Fruit fly (Drosophila melanogaster) whole organism, prepupa: ENCODE measurements around the gene CG44325.

ENCODE experiments used
- CG11294 ChIP-seq: fragments of 200-800 bp; sonication (Bioruptor generic); IDR thresholded peaks from 2 replicates; pipeline ENCODE4 v1.3.6; 2022; ENCODE audit warnings: missing biosample characterization, missing genetic modification characterization
- CG15336 ChIP-seq: fragments of 200-800 bp; sonication (Bioruptor generic); IDR thresholded peaks from 2 replicates; pipeline ENCODE4 v1.3.6; 2022; ENCODE audit warnings: missing biosample characterization, missing genetic modification characterization
- CG16779 ChIP-seq: fragments of 200-800 bp; sonication (Bioruptor generic); optimal IDR thresholded peaks from 3 replicates; lab custom pipeline; 2017; ENCODE audit warnings: missing biosample characterization, mild to moderate bottlenecking, missing genetic modification characterization
- CG3032 ChIP-seq: fragments of 200-800 bp; optimal IDR thresholded peaks from 2 replicates; lab custom pipeline; 2019; ENCODE audit warnings: missing biosample characterization, mild to moderate bottlenecking, missing genetic modification characterization, moderate library complexity
- CG31627 ChIP-seq: fragments of 200-800 bp; sonication (Bioruptor generic); optimal IDR thresholded peaks from 3 replicates; lab custom pipeline; 2016; ENCODE audit warnings: missing biosample characterization, missing genetic modification characterization
- CG32006 ChIP-seq: fragments of 200-800 bp; sonication (Bioruptor generic); optimal IDR thresholded peaks from 3 replicates; lab custom pipeline; 2017; ENCODE audit warnings: missing biosample characterization, mild to moderate bottlenecking, missing genetic modification characterization
- CG3919 ChIP-seq: fragments of 200-800 bp; sonication (Bioruptor generic); optimal IDR thresholded peaks from 3 replicates; lab custom pipeline; 2016; ENCODE audit warnings: missing biosample characterization, missing genetic modification characterization
- CG4318 ChIP-seq: fragments of 200-800 bp; sonication (Bioruptor generic); optimal IDR thresholded peaks from 3 replicates; lab custom pipeline; 2017; ENCODE audit warnings: missing biosample characterization, mild to moderate bottlenecking, missing genetic modification characterization
- CG6163 ChIP-seq: fragments of 200-800 bp; sonication (Bioruptor generic); IDR thresholded peaks from 3 replicates; pipeline ENCODE4 v1.3.6; 2022; ENCODE audit warnings: missing biosample characterization, missing genetic modification characterization
- CG6276 ChIP-seq: fragments of 200-800 bp; sonication (Bioruptor generic); optimal IDR thresholded peaks from 2 replicates; lab custom pipeline; 2017; ENCODE audit warnings: missing biosample characterization, mild to moderate bottlenecking, missing genetic modification characterization
- CG6792 ChIP-seq: fragments of 200-800 bp; sonication (Bioruptor generic); optimal IDR thresholded peaks from 3 replicates; lab custom pipeline; 2016; ENCODE audit warnings: missing biosample characterization, missing genetic modification characterization
- CG6808 ChIP-seq: fragments of 200-800 bp; sonication (Bioruptor generic); optimal IDR thresholded peaks from 3 replicates; lab custom pipeline; 2017; ENCODE audit warnings: missing biosample characterization, missing genetic modification characterization, mild to moderate bottlenecking, moderate library complexity, missing genetic modification reagents
- CG6854 ChIP-seq: fragments of 200-800 bp; sonication (Bioruptor generic); optimal IDR thresholded peaks from 2 replicates; lab custom pipeline; 2017; ENCODE audit warnings: missing biosample characterization, mild to moderate bottlenecking, missing genetic modification characterization
- CG7368 ChIP-seq: fragments of 200-800 bp; sonication (Bioruptor generic); optimal IDR thresholded peaks from 3 replicates; lab custom pipeline; 2016; ENCODE audit warnings: missing biosample characterization, missing genetic modification characterization
- CG8119 ChIP-seq: fragments of 200-800 bp; sonication (Bioruptor generic); IDR thresholded peaks from 3 replicates; pipeline ENCODE4 v1.3.6; 2022; ENCODE audit warnings: missing biosample characterization, missing genetic modification characterization
- CG8319 ChIP-seq: fragments of 200-800 bp; sonication (Bioruptor generic); optimal IDR thresholded peaks from 3 replicates; lab custom pipeline; 2016; ENCODE audit warnings: missing biosample characterization, missing genetic modification characterization
- CG8632 ChIP-seq: fragments of 200-800 bp; sonication (Bioruptor generic); optimal IDR thresholded peaks from 3 replicates; lab custom pipeline; 2016; ENCODE audit warnings: missing biosample characterization, missing genetic modification characterization
- Eip78C ChIP-seq: fragments of 200-800 bp; sonication (Bioruptor generic); peaks from one replicate; lab custom pipeline; 2016; ENCODE audit warnings: missing biosample characterization, missing genetic modification characterization
- Eip93F ChIP-seq: fragments of 200-800 bp; sonication (Bioruptor generic); optimal IDR thresholded peaks from 2 replicates; lab custom pipeline; 2016; ENCODE audit warnings: missing biosample characterization, mild to moderate bottlenecking, missing genetic modification characterization
- Ets96B ChIP-seq: fragments of 200-800 bp; optimal IDR thresholded peaks from 2 replicates; lab custom pipeline; 2019; ENCODE audit warnings: missing biosample characterization, mild to moderate bottlenecking, missing genetic modification characterization, moderate library complexity
- Hr38 ChIP-seq: sonication (Bioruptor generic); optimal IDR thresholded peaks from 2 replicates; lab custom pipeline; 2016; ENCODE audit warnings: missing biosample characterization, missing genetic modification characterization
- Hr39 ChIP-seq: fragments of 200-800 bp; sonication (Bioruptor generic); optimal IDR thresholded peaks from 2 replicates; lab custom pipeline; 2016; ENCODE audit warnings: missing biosample characterization, missing genetic modification characterization
- Lpt ChIP-seq: fragments of 200-800 bp; sonication (Bioruptor generic); optimal IDR thresholded peaks from 3 replicates; lab custom pipeline; 2016; ENCODE audit warnings: missing biosample characterization, missing genetic modification characterization
- Met ChIP-seq: fragments of 200-800 bp; sonication (Bioruptor generic); optimal IDR thresholded peaks from 3 replicates; lab custom pipeline; 2016; ENCODE audit warnings: missing biosample characterization, missing genetic modification characterization
- OdsH ChIP-seq: fragments of 200-800 bp; sonication (Bioruptor generic); optimal IDR thresholded peaks from 3 replicates; lab custom pipeline; 2016; ENCODE audit warnings: missing biosample characterization, missing genetic modification characterization
- Smox ChIP-seq: fragments of 200-800 bp; sonication (Bioruptor generic); optimal IDR thresholded peaks from 3 replicates; lab custom pipeline; 2016; ENCODE audit warnings: missing biosample characterization, missing genetic modification characterization
- Sox14 ChIP-seq: fragments of 200-800 bp; sonication (Bioruptor generic); optimal IDR thresholded peaks from 3 replicates; lab custom pipeline; 2016; ENCODE audit warnings: missing biosample characterization, missing genetic modification characterization
- Sox15 ChIP-seq: fragments of 200-800 bp; sonication (Bioruptor generic); optimal IDR thresholded peaks from 3 replicates; lab custom pipeline; 2016; ENCODE audit warnings: missing biosample characterization, missing genetic modification characterization
- achi ChIP-seq: fragments of 200-800 bp; sonication (Bioruptor generic); optimal IDR thresholded peaks from 3 replicates; lab custom pipeline; 2016; ENCODE audit warnings: missing biosample characterization, missing genetic modification characterization
- acj6 ChIP-seq: fragments of 200-800 bp; sonication (Bioruptor generic); optimal IDR thresholded peaks from 3 replicates; lab custom pipeline; 2016; ENCODE audit warnings: missing biosample characterization, missing genetic modification characterization
- cyc ChIP-seq: fragments of 200-800 bp; sonication (Bioruptor generic); optimal IDR thresholded peaks from 3 replicates; lab custom pipeline; 2016; ENCODE audit warnings: missing biosample characterization, missing genetic modification characterization
- dac ChIP-seq: fragments of 200-800 bp; sonication (Bioruptor generic); optimal IDR thresholded peaks from 2 replicates; lab custom pipeline; 2017; ENCODE audit warnings: missing biosample characterization, mild to moderate bottlenecking, missing genetic modification characterization
- eg ChIP-seq: fragments of 200-800 bp; sonication (Bioruptor generic); IDR thresholded peaks from 3 replicates; pipeline ENCODE4 v1.3.6; 2022; ENCODE audit warnings: missing biosample characterization, missing genetic modification characterization
- esn ChIP-seq: fragments of 200-800 bp; sonication (Bioruptor generic); optimal IDR thresholded peaks from 2 replicates; lab custom pipeline; 2016; ENCODE audit warnings: missing biosample characterization, mild to moderate bottlenecking, missing genetic modification characterization, moderate library complexity
- fd59A ChIP-seq: fragments of 200-800 bp; sonication (Bioruptor generic); optimal IDR thresholded peaks from 2 replicates; lab custom pipeline; 2017; ENCODE audit warnings: missing biosample characterization, mild to moderate bottlenecking, missing genetic modification characterization, missing genetic modification reagents
- fd85E ChIP-seq: fragments of 200-800 bp; sonication (Bioruptor generic); optimal IDR thresholded peaks from 3 replicates; lab custom pipeline; 2016; ENCODE audit warnings: missing biosample characterization, missing genetic modification characterization
- fkh ChIP-seq: fragments of 200-800 bp; sonication (Bioruptor generic); optimal IDR thresholded peaks from 3 replicates; lab custom pipeline; 2017; ENCODE audit warnings: missing biosample characterization, mild to moderate bottlenecking, missing genetic modification characterization, moderate library complexity
- pdm3 ChIP-seq: fragments of 200-800 bp; sonication (Bioruptor generic); optimal IDR thresholded peaks from 3 replicates; lab custom pipeline; 2016; ENCODE audit warnings: missing biosample characterization, missing genetic modification characterization
- salr ChIP-seq, 2 experiments: fragments of 200-800 bp; sonication (Bioruptor generic); optimal IDR thresholded peaks; 3 replicates each; lab custom pipeline; 2016 to 2018; ENCODE audit warnings: missing biosample characterization in 2 of 2, missing genetic modification characterization in 2 of 2, mild to moderate bottlenecking in 1 of 2
- spab ChIP-seq: fragments of 200-800 bp; sonication (Bioruptor generic); optimal IDR thresholded peaks from 2 replicates; lab custom pipeline; 2017; ENCODE audit warnings: missing biosample characterization, mild to moderate bottlenecking, missing genetic modification characterization, missing genetic modification reagents
- svp ChIP-seq: fragments of 200-800 bp; sonication (Bioruptor generic); peaks from one replicate; lab custom pipeline; 2016; ENCODE audit warnings: missing biosample characterization, missing genetic modification characterization

CG44325 gene

dm6 chrX:9046383-9046941 lies 31.8 kb downstream of the CG44325 start (continued):
- peak; percentile 32 for TF ChIP-seq esn (GFP tag; lab: Kevin White, UChicago)
- TF ChIP-seq Eip78C (GFP tag; lab: Kevin White, UChicago) = peak; percentile 86
- no peak for TF ChIP-seq fkh (GFP tag; lab: Kevin White, UChicago)
- TF ChIP-seq cyc (GFP tag; lab: Kevin White, UChicago) = no peak
- TF ChIP-seq dac = no peak
- TF ChIP-seq Sox14 (GFP tag; lab: Kevin White, UChicago) = peak; percentile 6
- no peak for TF ChIP-seq CG3919 (GFP tag; lab: Kevin White, UChicago)
- TF ChIP-seq fd85E (GFP tag; lab: Kevin White, UChicago) = no peak
- peak; percentile 44 for TF ChIP-seq CG8632

DNA sequence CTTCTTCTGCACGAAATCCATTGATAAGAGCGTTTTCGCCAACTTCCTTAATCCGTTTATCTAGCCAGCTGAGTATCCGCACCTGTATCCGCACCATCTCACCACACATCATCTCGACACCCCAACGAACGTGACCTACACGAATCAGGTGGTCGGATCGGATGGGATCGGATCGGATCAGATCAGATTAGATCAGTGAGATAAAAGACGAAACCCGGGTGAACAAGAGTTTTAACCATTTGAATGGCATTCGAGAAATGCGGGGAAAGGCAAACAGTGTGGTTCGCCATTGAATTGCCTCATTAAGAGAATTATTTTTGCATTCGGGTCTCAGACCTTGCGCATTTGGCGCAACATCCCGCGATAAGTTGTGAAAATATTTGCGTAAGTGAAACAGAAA lies 33.4 kb downstream of the CG44325 start:
- TF ChIP-seq CG6854 (GFP tag; lab: Kevin White, UChicago) = no peak
- TF ChIP-seq Hr39 (GFP tag; lab: Kevin White, UChicago) = no peak
- TF ChIP-seq Eip78C (GFP tag; lab: Kevin White, UChicago) = peak; percentile 39
- TF ChIP-seq svp (GFP tag; lab: Kevin White, UChicago) = peak; percentile 41

dm6 chrX:9043711-9044505 lies 34.4 kb downstream of the CG44325 start:
- TF ChIP-seq Hr39 (GFP tag; lab: Kevin White, UChicago) (no peak), Smox (GFP tag; lab: Kevin White, UChicago) (no peak), CG3032 (tag; lab: Kevin White, UChicago) (no peak), spab (GFP tag; lab: Kevin White, UChicago) (no peak), CG8119 (GFP tag; lab: Robert Waterston, UW) (peak; percentile 26; the same call in 1 of the 3 replicates), CG32006 (GFP tag; lab: Kevin White, UChicago) (no peak), CG6808 (no peak), CG6276 (GFP tag; lab: Kevin White, UChicago) (no peak), CG15336 (GFP tag; lab: Robert Waterston, UW) (peak; percentile 41), CG31627 (GFP tag; lab: Kevin White, UChicago) (no peak), CG6163 (GFP tag; lab: Robert Waterston, UW) (0 out of 3 replicates have a peak, but pooled peaks have one; percentile 27), esn (GFP tag; lab: Kevin White, UChicago) (no peak), CG7368 (GFP tag; lab: Kevin White, UChicago) (no peak), CG16779 (no peak), fkh (GFP tag; lab: Kevin White, UChicago) (no peak), Hr38 (GFP tag; lab: Kevin White, UChicago) (no peak), pdm3 (no peak), eg (GFP tag; lab: Robert Waterston, UW) (peak; percentile 75), CG11294 (no peak), Met (no peak), Eip93F (GFP tag; lab: Kevin White, UChicago) (no peak), CG8319 (GFP tag; lab: Kevin White, UChicago) (no peak), Ets96B (tag; lab: Kevin White, UChicago) (no peak), Lpt (no peak), Sox15 (GFP tag; lab: Kevin White, UChicago) (no peak), Sox14 (GFP tag; lab: Kevin White, UChicago) (no peak), salr (GFP tag; optimal IDR thresholded peaks at IDR 0.05; lab: Kevin White, UChicago) (no peak), achi (GFP tag; lab: Kevin White, UChicago) (no peak), fd59A (GFP tag; lab: Kevin White, UChicago) (no peak), CG6854 (GFP tag; lab: Kevin White, UChicago) (no peak), CG6792 (GFP tag; lab: Kevin White, UChicago) (no peak), acj6 (GFP tag; lab: Kevin White, UChicago) (no peak), OdsH (GFP tag; lab: Kevin White, UChicago) (no peak), CG4318 (GFP tag; lab: Kevin White, UChicago) (no peak)
